Fruit fly (Drosophila melanogaster): ENCODE measurements around the gene CG17219.

CG17219 gene

dm6 chr2L:3018212-3018611, 10.8 kb upstream of the CG17219 start, which contains the start of the genes CG17224 and CG17264:
Gene CG17224, minus strand, starts transcription at chr2L:3018308.
Gene CG17264, plus strand, starts transcription at chr2L:3018508.
- TF ChIP-seq CG15710 (tag; optimal IDR thresholded peaks at IDR 0.05) (no peak), CG8301 (tag; optimal IDR thresholded peaks at IDR 0.05) (no peak), CG8159 (tag; optimal IDR thresholded peaks at IDR 0.05) (no peak), Pif1A (GFP tag; optimal IDR thresholded peaks at IDR 0.05) (no peak), CG12605 (GFP tag; IDR thresholded peaks at IDR 0.05) (no peak), CG34367 (tag; optimal IDR thresholded peaks at IDR 0.05) (no peak), Pif1B (GFP tag; optimal IDR thresholded peaks at IDR 0.05) (no peak), CG32121 (GFP tag; IDR thresholded peaks at IDR 0.05) (no peak), CG9948 (tag; optimal IDR thresholded peaks at IDR 0.05) (no peak), Snoo (tag; optimal IDR thresholded peaks at IDR 0.05) (no peak)

dm6 chr2L:3022986-3023385, 6.1 kb upstream of the CG17219 start, which contains the start of the genes alpha4GT1 and Prp40:
Gene alpha4GT1, minus strand, starts transcription at chr2L:3023141.
Gene Prp40, plus strand, starts transcription at chr2L:3023226.
- TF ChIP-seq Pif1A (GFP tag; optimal IDR thresholded peaks at IDR 0.05) = no peak
- TF ChIP-seq CG14655 (GFP tag; optimal IDR thresholded peaks at IDR 0.05) = no peak
- TF ChIP-seq Pif1B (GFP tag; optimal IDR thresholded peaks at IDR 0.05) = no peak
- TF ChIP-seq CG15710 (tag; optimal IDR thresholded peaks at IDR 0.05) = no peak
- TF ChIP-seq EcR (GFP tag; optimal IDR thresholded peaks at IDR 0.05) = no peak
- TF ChIP-seq CG9948 (tag; optimal IDR thresholded peaks at IDR 0.05) = no peak
- TF ChIP-seq fd96Ca (GFP tag; IDR thresholded peaks at IDR 0.05) = no peak
- TF ChIP-seq CG8159 (tag; optimal IDR thresholded peaks at IDR 0.05) = no peak
- TF ChIP-seq Snoo (tag; optimal IDR thresholded peaks at IDR 0.05) = no peak
- TF ChIP-seq CG12605 (GFP tag; IDR thresholded peaks at IDR 0.05) = no peak
- no peak for TF ChIP-seq gl (tag; optimal IDR thresholded peaks at IDR 0.05)
- TF ChIP-seq CG17806 (tag; optimal IDR thresholded peaks at IDR 0.05) = no peak

dm6 chr2L:3030350-3030749, 1.3 kb downstream of the CG17219 start, which contains the start of gene GABPI:
Gene GABPI, plus strand, starts transcription at chr2L:3030539.
- TF ChIP-seq CG34367 (tag; optimal IDR thresholded peaks at IDR 0.05) (no peak), Snoo (tag; optimal IDR thresholded peaks at IDR 0.05) (peak; percentile 21), rn (GFP tag; IDR thresholded peaks at IDR 0.05) (no peak)

dm6 chr2L:3034969-3035368, 5.9 kb downstream of the CG17219 start, which contains the start of gene CG17258:
Gene CG17258, minus strand, starts transcription at chr2L:3035348.
- no peak for TF ChIP-seq CG8301 (tag; optimal IDR thresholded peaks at IDR 0.05)

- peak; percentile 81 for TF ChIP-seq Snoo (tag; optimal IDR thresholded peaks at IDR 0.05)
- peak; percentile 84 for TF ChIP-seq Pif1B (GFP tag; optimal IDR thresholded peaks at IDR 0.05)
- peak; percentile 89 for TF ChIP-seq CG15710 (tag; optimal IDR thresholded peaks at IDR 0.05)
- peak; percentile 82 for TF ChIP-seq Ets98B (GFP tag; IDR thresholded peaks at IDR 0.05)
- TF ChIP-seq CG10348 (GFP tag; IDR thresholded peaks at IDR 0.05) = peak; percentile 90
- TF ChIP-seq D1 (tag; optimal IDR thresholded peaks at IDR 0.05) = no peak
- no peak for TF ChIP-seq Pif1A (GFP tag; optimal IDR thresholded peaks at IDR 0.05)
- no peak for TF ChIP-seq CG14655 (GFP tag; optimal IDR thresholded peaks at IDR 0.05)
- peak; percentile 86 for TF ChIP-seq CG8159 (tag; optimal IDR thresholded peaks at IDR 0.05)
- TF ChIP-seq CG17806 (tag; optimal IDR thresholded peaks at IDR 0.05) = peak; percentile 90
- TF ChIP-seq CG4496 (GFP tag; IDR thresholded peaks at IDR 0.05) = peak; percentile 91
- TF ChIP-seq CG32121 (GFP tag; IDR thresholded peaks at IDR 0.05) = peak; percentile 91
- peak; percentile 76 for TF ChIP-seq CG34367 (tag; optimal IDR thresholded peaks at IDR 0.05)
- TF ChIP-seq rn (GFP tag; IDR thresholded peaks at IDR 0.05) = peak; percentile 82
- TF ChIP-seq CG9948 (tag; optimal IDR thresholded peaks at IDR 0.05) = peak; percentile 90
- TF ChIP-seq EcR (GFP tag; optimal IDR thresholded peaks at IDR 0.05) = no peak
- peak; percentile 66 for TF ChIP-seq CG12605 (GFP tag; IDR thresholded peaks at IDR 0.05)
- TF ChIP-seq fd96Ca (GFP tag; IDR thresholded peaks at IDR 0.05) = peak; percentile 76
- peak; percentile 61 for TF ChIP-seq gl (tag; optimal IDR thresholded peaks at IDR 0.05)
- TF ChIP-seq CG8301 (tag; optimal IDR thresholded peaks at IDR 0.05) = peak; percentile 86
- no peak for TF ChIP-seq CG13204 (GFP tag; optimal IDR thresholded peaks at IDR 0.05)
These were observed 8.1 kb downstream of the CG17219 start, which contains the start of the genes CG17260 and SerRS for dm6 chr2L:3037153-3037579. Gene CG17260, plus strand, starts transcription at chr2L:3037230. Gene SerRS, minus strand, starts transcription at chr2L:3037403.

- TF ChIP-seq CG8301 (tag; optimal IDR thresholded peaks at IDR 0.05) (no peak), CG9948 (tag; optimal IDR thresholded peaks at IDR 0.05) (peak; percentile 35), gl (tag; optimal IDR thresholded peaks at IDR 0.05) (no peak), CG10348 (GFP tag; IDR thresholded peaks at IDR 0.05) (no peak), CG4496 (GFP tag; IDR thresholded peaks at IDR 0.05) (peak; percentile 56; the same call in 2 of the 3 replicates), CG8159 (tag; optimal IDR thresholded peaks at IDR 0.05) (peak; percentile 47), CG32121 (GFP tag; IDR thresholded peaks at IDR 0.05) (no peak), Pif1A (GFP tag; optimal IDR thresholded peaks at IDR 0.05) (peak; percentile 61), CG17806 (tag; optimal IDR thresholded peaks at IDR 0.05) (peak; percentile 53), CG13204 (GFP tag; optimal IDR thresholded peaks at IDR 0.05) (no peak), Pif1B (GFP tag; optimal IDR thresholded peaks at IDR 0.05) (peak; percentile 73), Snoo (tag; optimal IDR thresholded peaks at IDR 0.05) (peak; percentile 46), fd96Ca (GFP tag; IDR thresholded peaks at IDR 0.05) (peak; percentile 60; the same call in 2 of the 3 replicates), Ets98B (GFP tag; IDR thresholded peaks at IDR 0.05) (no peak; the same call in 1 of the 2 replicates), CG15710 (tag; optimal IDR thresholded peaks at IDR 0.05) (peak; percentile 58), rn (GFP tag; IDR thresholded peaks at IDR 0.05) (no peak), CG34367 (tag; optimal IDR thresholded peaks at IDR 0.05) (peak; percentile 49), CG14655 (GFP tag; optimal IDR thresholded peaks at IDR 0.05) (no peak), CG12605 (GFP tag; IDR thresholded peaks at IDR 0.05) (no peak)
These were observed 10.7 kb downstream of the CG17219 start, which contains the start of the genes cnir and CG17221 for dm6 chr2L:3039774-3040173. Gene cnir, minus strand, starts transcription at chr2L:3039812. Gene CG17221, plus strand, starts transcription at chr2L:3039976.

Measured in whole organism, pupa.